Worm (Caenorhabditis elegans) whole organism, mixed stage, embryonic: Measurements from ENCODE around the gene mpk-1.

Source experiments
- ces-1 ChIP-seq: fragments of 150-350 bp; optimal IDR thresholded peaks from 2 replicates; lab custom pipeline; 2014; ENCODE audit warnings: missing biosample characterization, missing genetic modification reagents, missing genetic modification characterization
- cnd-1 ChIP-seq: fragments of 200-800 bp; sonication (Bioruptor generic); optimal IDR thresholded peaks from 2 replicates; lab custom pipeline; 2018; ENCODE audit warnings: mild to moderate bottlenecking, missing genetic modification characterization, missing compliant biosample characterization
- lsy-2 ChIP-seq: fragments of 150-350 bp; optimal IDR thresholded peaks from 2 replicates; lab custom pipeline; 2014; ENCODE audit warnings: missing biosample characterization, missing genetic modification characterization
- mep-1 ChIP-seq: fragments of 150-350 bp; optimal IDR thresholded peaks from 2 replicates; lab custom pipeline; 2017; ENCODE audit warnings: missing biosample characterization, missing genetic modification reagents, missing genetic modification characterization, inconsistent platforms
- nhr-12 ChIP-seq: fragments of 150-350 bp; optimal IDR thresholded peaks from 2 replicates; lab custom pipeline; 2014; ENCODE audit warnings: missing biosample characterization, missing genetic modification characterization
- nhr-237 ChIP-seq: fragments of 150-350 bp; optimal IDR thresholded peaks from 2 replicates; lab custom pipeline; 2014; ENCODE audit warnings: missing biosample characterization, missing genetic modification characterization
- nhr-76 ChIP-seq: sonication (generic microtip); optimal IDR thresholded peaks from 2 replicates; lab custom pipeline; 2017; ENCODE audit warnings: missing biosample characterization, missing genetic modification characterization
- pha-4 ChIP-seq: fragments of 150-350 bp; optimal IDR thresholded peaks from 2 replicates; lab custom pipeline; 2018; ENCODE audit warnings: missing biosample characterization, missing genetic modification reagents, missing genetic modification characterization
- sptf-1 ChIP-seq: sonication (generic microtip); optimal IDR thresholded peaks from 2 replicates; lab custom pipeline; 2017; ENCODE audit warnings: mild to moderate bottlenecking, missing genetic modification characterization, moderate library complexity, missing compliant biosample characterization
- unc-120 ChIP-seq: sonication (generic microtip); optimal IDR thresholded peaks from 2 replicates; lab custom pipeline; 2017; ENCODE audit warnings: missing genetic modification characterization, missing compliant biosample characterization; ENCODE audit not compliant: poor library complexity, severe bottlenecking
- unc-39 ChIP-seq: fragments of 150-350 bp; optimal IDR thresholded peaks from 2 replicates; lab custom pipeline; 2014; ENCODE audit warnings: missing biosample characterization, missing genetic modification characterization
- unc-62 ChIP-seq: fragments of 150-350 bp; optimal IDR thresholded peaks from 2 replicates; lab custom pipeline; 2014; ENCODE audit warnings: missing biosample characterization, missing genetic modification reagents, missing genetic modification characterization
- ztf-11 ChIP-seq: fragments of 150-350 bp; optimal IDR thresholded peaks from 2 replicates; lab custom pipeline; 2014; ENCODE audit warnings: missing biosample characterization, missing genetic modification characterization

DNA sequence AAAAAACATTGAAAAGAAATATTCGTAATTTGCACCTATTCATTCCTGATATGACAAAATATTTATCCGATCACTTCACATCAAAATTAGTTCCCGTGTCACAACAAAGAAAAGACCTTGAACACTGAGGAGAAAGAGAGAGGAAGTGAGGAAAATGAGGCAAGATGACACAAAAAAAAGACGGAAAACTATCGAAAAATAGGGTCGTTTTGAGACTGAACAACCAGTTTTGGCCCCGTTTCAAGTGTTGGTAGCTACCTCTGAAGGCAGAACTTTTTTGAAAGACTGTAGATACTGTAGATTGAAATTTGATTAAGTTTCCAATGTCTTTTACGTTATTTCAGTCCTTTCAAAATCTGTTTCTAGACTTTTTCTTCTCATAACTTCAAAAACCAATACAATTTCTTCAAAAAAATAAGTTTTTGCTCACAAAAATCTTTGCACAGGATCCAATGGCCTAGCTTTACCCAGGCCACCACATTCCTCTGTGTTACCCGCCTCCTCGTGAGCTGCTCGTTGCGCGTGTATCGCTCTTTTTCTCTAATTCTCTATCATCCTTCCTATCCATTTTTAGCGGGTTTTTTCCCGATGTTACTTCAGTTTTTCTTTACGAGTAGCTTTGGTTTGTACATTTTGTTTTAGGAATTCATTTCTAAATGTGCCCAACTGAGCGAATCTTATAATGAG lies 31.5 kb downstream of the mpk-1 start:
- TF ChIP-seq ztf-11 (no peak), cnd-1 (tag; lab: Kevin White, UChicago) (no peak), pha-4 (no peak), nhr-237 (tag; lab: Kevin White, UChicago) (peak; percentile 5), unc-39 (tag; lab: Kevin White, UChicago) (no peak), nhr-76 (tag; lab: Kevin White, UChicago) (no peak), nhr-12 (tag; lab: Kevin White, UChicago) (no peak), sptf-1 (tag; lab: Kevin White, UChicago) (no peak), unc-120 (peak; percentile 88), lsy-2 (tag; lab: Kevin White, UChicago) (peak; percentile 50), ces-1 (GFP tag; lab: Kevin White, UChicago) (peak; percentile 15), mep-1 (tag; lab: Kevin White, UChicago) (peak; percentile 37), unc-62 (GFP tag; lab: Kevin White, UChicago) (no peak)
